Fruit fly (Drosophila melanogaster): ENCODE data around the gene up.

Gene up

DNA sequence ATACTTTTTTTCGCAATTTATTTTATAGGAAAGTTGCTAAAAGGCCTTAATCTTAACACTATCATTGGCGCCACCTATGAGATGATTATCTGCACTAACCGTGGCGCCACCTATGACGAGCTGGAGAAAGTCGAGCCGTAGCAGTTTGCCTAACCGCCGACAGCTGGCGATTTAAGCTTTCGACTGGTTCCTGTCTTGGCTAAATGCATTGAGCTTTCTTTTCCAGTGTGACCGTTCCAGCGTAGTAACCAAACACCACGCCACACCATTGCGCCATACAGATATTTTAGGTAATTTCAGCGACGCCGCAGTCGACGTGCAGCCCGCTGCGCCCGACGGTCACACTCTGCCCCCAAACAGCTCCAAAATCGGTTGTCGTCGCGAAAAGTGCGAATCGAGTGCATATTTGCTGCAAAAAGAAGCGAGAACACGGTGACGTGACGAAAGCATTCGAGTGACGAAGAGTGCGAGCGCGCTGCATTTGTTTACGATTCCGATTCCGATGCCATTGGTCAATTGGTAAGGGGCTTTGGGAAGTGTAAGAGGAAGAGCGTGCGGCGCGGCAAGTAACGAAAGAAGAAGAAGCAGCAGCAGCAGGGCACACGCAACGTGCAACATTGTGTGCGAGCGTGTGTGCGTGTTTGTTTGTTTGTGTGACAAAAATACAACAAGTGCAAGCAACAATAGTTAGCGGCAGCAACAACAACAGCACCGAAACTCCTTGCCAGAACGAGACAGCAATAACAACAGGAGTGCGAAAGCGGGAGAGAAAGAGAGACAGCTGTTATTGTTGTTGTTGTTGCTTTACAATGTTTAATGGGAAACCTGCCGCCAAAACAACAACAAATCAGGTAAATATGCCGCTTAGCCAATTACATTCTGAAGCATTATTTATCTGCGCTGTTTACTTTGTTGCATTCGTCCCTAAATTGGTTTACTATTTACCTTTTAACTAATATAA lies 38.6 kb downstream of the up start, which contains the start of the genes CG46311 and Tpst (continued):
- TF ChIP-seq CG11247 (GFP tag; IDR thresholded peaks at IDR 0.05) (peak; percentile 84), ci (GFP tag; IDR thresholded peaks at IDR 0.05) (peak; percentile 75), Oli (tag; optimal IDR thresholded peaks at IDR 0.05) (no peak), CG12391 (tag; optimal IDR thresholded peaks at IDR 0.05) (no peak), HLH54F (GFP tag; optimal IDR thresholded peaks at IDR 0.05) (no peak), CG12219 (GFP tag; optimal IDR thresholded peaks at IDR 0.05) (no peak), CG13287 (GFP tag; IDR thresholded peaks at IDR 0.05; ENCODE audit: partially characterized antibody) (peak; percentile 51), HLHmδ (GFP tag; optimal IDR thresholded peaks at IDR 0.05) (peak; percentile 50), org-1 (GFP tag; optimal IDR thresholded peaks at IDR 0.05) (no peak), sob (GFP tag; IDR thresholded peaks at IDR 0.05) (peak; percentile 58; the same call in 1 of the 2 replicates), MESR4 (GFP tag; optimal IDR thresholded peaks at IDR 0.05) (peak; percentile 84), Atf-2 (GFP tag; optimal IDR thresholded peaks at IDR 0.05) (peak; percentile 31), eyg (GFP tag; optimal IDR thresholded peaks at IDR 0.05) (no peak), CG14014 (GFP tag; IDR thresholded peaks at IDR 0.05) (peak; percentile 74), cad (GFP tag; optimal IDR thresholded peaks at IDR 0.05) (no peak), HHEX (GFP tag; optimal IDR thresholded peaks at IDR 0.05) (peak; percentile 37), CG4328 (GFP tag; optimal IDR thresholded peaks at IDR 0.05) (peak; percentile 44), Lhr (GFP tag; optimal IDR thresholded peaks at IDR 0.05) (peak; percentile 98), grau (tag; optimal IDR thresholded peaks at IDR 0.05) (peak; percentile 61), CG34422 (GFP tag; IDR thresholded peaks at IDR 0.05) (peak; percentile 65; the same call in 2 of the 3 replicates), chm (GFP tag; IDR thresholded peaks at IDR 0.05) (peak; percentile 56; the same call in 1 of the 2 replicates), CG16779 (GFP tag; IDR thresholded peaks at IDR 0.05) (no peak), CG7556 (GFP tag; optimal IDR thresholded peaks at IDR 0.05) (peak; percentile 20), bab2 (GFP tag; optimal IDR thresholded peaks at IDR 0.05) (peak; percentile 72), CG15696 (tag; optimal IDR thresholded peaks at IDR 0.05) (peak; percentile 74), CG2120 (GFP tag; optimal IDR thresholded peaks at IDR 0.05) (peak; percentile 62), Dll (GFP tag; IDR thresholded peaks at IDR 0.05; ENCODE audit: partially characterized antibody) (0 out of 4 replicates have a peak, but pooled peaks have one; percentile 41), CG18476 (GFP tag; optimal IDR thresholded peaks at IDR 0.05) (no peak), Taf1 (GFP tag; IDR thresholded peaks at IDR 0.05) (0 out of 2 replicates have a peak, but pooled peaks have one; percentile 19), Antp (GFP tag; optimal IDR thresholded peaks at IDR 0.05) (peak; percentile 71), CG10462 (GFP tag; optimal IDR thresholded peaks at IDR 0.05) (no peak), Dek (tag; optimal IDR thresholded peaks at IDR 0.05) (peak; percentile 49), aop (GFP tag; IDR thresholded peaks at IDR 0.05) (peak; percentile 48; the same call in 1 of the 2 replicates), CG2199 (GFP tag; IDR thresholded peaks at IDR 0.05) (peak; percentile 13; the same call in 1 of the 3 replicates), nerfin-2 (GFP tag; IDR thresholded peaks at IDR 0.05; ENCODE audit: partially characterized antibody) (no peak), Dfd (GFP tag; optimal IDR thresholded peaks at IDR 0.05) (no peak), CG13624 (GFP tag; optimal IDR thresholded peaks at IDR 0.05) (peak; percentile 51), repo (GFP tag; optimal IDR thresholded peaks at IDR 0.05) (no peak), CG34224 (GFP tag; IDR thresholded peaks at IDR 0.05; ENCODE audit: partially characterized antibody) (peak; percentile 26; the same call in 1 of the 3 replicates), Dad (GFP tag; optimal IDR thresholded peaks at IDR 0.05) (peak; percentile 33), CG42726 (GFP tag; IDR thresholded peaks at IDR 0.05; ENCODE audit: partially characterized antibody) (no peak; the same call in 1 of the 2 replicates), CkIIα-i1 (GFP tag; IDR thresholded peaks at IDR 0.05) (no peak), HLH3B (GFP tag; IDR thresholded peaks at IDR 0.05) (peak; percentile 43; the same call in 1 of the 2 replicates), GATAe (GFP tag; conservative IDR thresholded peaks at IDR 0.05) (no peak), CG4820 (GFP tag; optimal IDR thresholded peaks at IDR 0.05) (peak; percentile 50), CG32772 (GFP tag; IDR thresholded peaks at IDR 0.05) (peak; percentile 68), CG6272 (GFP tag; IDR thresholded peaks at IDR 0.05) (no peak), Aef1 (GFP tag; IDR thresholded peaks at IDR 0.05) (peak; percentile 45; the same call in 2 of the 3 replicates)
